Comparison of ENCODE assay signal across 2 worm cellular contexts in the genomic region with DNA sequence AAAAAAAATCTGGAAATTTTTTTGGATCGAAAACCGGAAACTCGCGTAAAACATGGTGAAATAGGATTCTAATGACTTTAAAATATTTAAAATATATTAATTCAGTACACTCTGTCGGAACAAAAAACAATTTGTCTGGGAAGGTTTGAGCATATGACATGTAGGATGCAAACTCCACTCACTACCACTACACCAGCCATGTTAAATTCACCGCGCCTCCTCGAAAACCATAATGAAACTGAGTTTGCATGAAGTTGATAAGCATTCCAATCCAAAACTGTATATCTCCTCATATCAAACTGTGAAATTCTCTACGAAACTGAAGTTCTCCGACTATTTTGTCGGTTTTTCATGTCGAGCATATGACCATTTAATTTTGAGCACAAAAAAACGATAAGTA.
TF ChIP-seq lines count a peak whose summit lies in the region.
"Not testable (repeated sequence)": the region's sequence is repeated elsewhere in the genome, so short reads cannot be mapped to it uniquely, and the experiment has no call there.

No protein-coding gene starts in this region.

TF ChIP-seq in whole organism, L4 larva, 104 proteins besides CTCF, POLR2A, EP300 and RAD21:
- TF ChIP-seq nhr-41 (GFP tag; IDR thresholded peaks at IDR 0.05; lab: Robert Waterston, UW) (peak; percentile 69; the same call in 1 of the 2 replicates), F26F4.8 (GFP tag; conservative IDR thresholded peaks at IDR 0.05; lab: Robert Waterston, UW) (peak; percentile 74; the same call in 1 of the 2 replicates), Y105C5A.15 (GFP tag; IDR thresholded peaks at IDR 0.05; lab: Robert Waterston, UW) (peak; percentile 40; the same call in 1 of the 2 replicates)
TF ChIP-seq in whole organism, L4 larva: peak in this region for 3; not testable (repeated sequence) for 101.

TF ChIP-seq in whole organism, young adult, 124 proteins besides CTCF, POLR2A, EP300 and RAD21:
- peak; percentile 68; the same call in 1 of the 2 replicates for TF ChIP-seq hsf-1 (GFP tag; IDR thresholded peaks at IDR 0.05; lab: Robert Waterston, UW)
- peak; percentile 87; the same call in 1 of the 2 replicates for TF ChIP-seq ztf-25 (GFP tag; IDR thresholded peaks at IDR 0.05; lab: Robert Waterston, UW)
- peak; percentile 76; the same call in 1 of the 2 replicates for TF ChIP-seq cebp-2 (GFP tag; IDR thresholded peaks at IDR 0.05; lab: Robert Waterston, UW)
- peak; percentile 86 for TF ChIP-seq tbp1 (GFP tag; optimal IDR thresholded peaks at IDR 0.05; lab: Kevin White, UChicago)
- TF ChIP-seq Y53F4B.3 (GFP tag; IDR thresholded peaks at IDR 0.05; lab: Robert Waterston, UW): peak; percentile 49; the same call in 1 of the 2 replicates
- peak; percentile 64 for TF ChIP-seq B0261.1 (tag; optimal IDR thresholded peaks at IDR 0.05; lab: Kevin White, UChicago)
- 0 out of 2 replicates have a peak, but pooled peaks have one; percentile 13 for TF ChIP-seq let-526 (GFP tag; IDR thresholded peaks at IDR 0.05; lab: Robert Waterston, UW)
- TF ChIP-seq rpc-1 (optimal IDR thresholded peaks at IDR 0.05; lab: Kevin White, UChicago): not testable (repeated sequence)
- TF ChIP-seq rpc-1 (tag; optimal IDR thresholded peaks at IDR 0.05; lab: Kevin White, UChicago): peak; percentile 58
- TF ChIP-seq aptf-3 (GFP tag; IDR thresholded peaks at IDR 0.05; lab: Robert Waterston, UW): 0 out of 2 replicates have a peak, but pooled peaks have one; percentile 56
